Worm (Caenorhabditis elegans) whole organism, young adult: ENCODE data around the gene Y51B9A.8.

Experiments
- B0336.3 ChIP-seq: fragments of 200-800 bp; sonication (Bioruptor generic); IDR thresholded peaks from 2 replicates; pipeline ENCODE4 v1.3.6; 2022; ENCODE audit warnings: missing genetic modification characterization, missing compliant biosample characterization
- C17E4.6 ChIP-seq: fragments of 200-800 bp; sonication (Bioruptor generic); IDR thresholded peaks from 2 replicates; pipeline ENCODE4 v1.3.6; 2022; ENCODE audit warnings: missing genetic modification reagents, missing genetic modification characterization, missing compliant biosample characterization
- F23B12.7 ChIP-seq: sonication (generic microtip); optimal IDR thresholded peaks from 2 replicates; lab custom pipeline; 2017; ENCODE audit warnings: missing genetic modification characterization, mild to moderate bottlenecking, missing compliant biosample characterization, antibody characterized with exemption, moderate library complexity; ENCODE audit not compliant: insufficient read depth
- F33H1.4 ChIP-seq: fragments of 200-800 bp; sonication (Bioruptor generic); IDR thresholded peaks from 2 replicates; pipeline ENCODE4 v1.3.6; 2022; ENCODE audit warnings: missing genetic modification reagents, missing genetic modification characterization, missing compliant biosample characterization
- K11D2.4 ChIP-seq: fragments of 200-800 bp; sonication (Bioruptor generic); IDR thresholded peaks from 2 replicates; pipeline ENCODE4 v1.3.6; 2022; ENCODE audit warnings: missing genetic modification reagents, missing genetic modification characterization, missing compliant biosample characterization
- ama-1 ChIP-seq, 3 experiments: fragments of 150-350 bp in 1 of 3; sonication (generic microtip) in 2 of 3; optimal IDR thresholded peaks; 2 replicates each; lab custom pipeline; 2014 to 2018; ENCODE audit warnings: missing biosample characterization in 2 of 3, missing genetic modification characterization in 2 of 3, missing genetic modification reagents in 2 of 3
- atf-7 ChIP-seq: sonication (generic microtip); optimal IDR thresholded peaks from 2 replicates; lab custom pipeline; 2017; ENCODE audit warnings: mild to moderate bottlenecking, missing genetic modification characterization, missing compliant biosample characterization
- athp-1 ChIP-seq: sonication (generic microtip); optimal IDR thresholded peaks from 2 replicates; lab custom pipeline; 2017; ENCODE audit warnings: mild to moderate bottlenecking, missing genetic modification characterization, missing compliant biosample characterization
- attf-3 ChIP-seq: fragments of 200-800 bp; sonication (Bioruptor generic); conservative IDR thresholded peaks from 2 replicates; pipeline ENCODE4 v1.3.6; 2022; ENCODE audit warnings: missing genetic modification reagents, missing genetic modification characterization, missing compliant biosample characterization
- ceh-27 ChIP-seq: fragments of 200-800 bp; sonication (Bioruptor generic); optimal IDR thresholded peaks from 2 replicates; lab custom pipeline; 2018; ENCODE audit warnings: mild to moderate bottlenecking, missing genetic modification characterization, moderate library complexity, missing compliant biosample characterization
- ceh-40 ChIP-seq: fragments of 200-800 bp; sonication (Bioruptor generic); IDR thresholded peaks from 2 replicates; pipeline ENCODE4 v1.3.6; 2022; ENCODE audit warnings: missing genetic modification characterization, missing compliant biosample characterization
- ceh-91 ChIP-seq: fragments of 200-800 bp; sonication (Bioruptor generic); IDR thresholded peaks from 2 replicates; pipeline ENCODE4 v1.3.6; 2022; ENCODE audit warnings: missing genetic modification reagents, missing genetic modification characterization, missing compliant biosample characterization
- dpff-1 ChIP-seq: sonication (generic microtip); optimal IDR thresholded peaks from 2 replicates; lab custom pipeline; 2017; ENCODE audit warnings: mild to moderate bottlenecking, missing genetic modification characterization, missing compliant biosample characterization
- dpl-1 ChIP-seq: fragments of 150-350 bp; optimal IDR thresholded peaks from 2 replicates; lab custom pipeline; 2014; ENCODE audit warnings: missing biosample characterization, missing genetic modification reagents, missing genetic modification characterization
- egl-18 ChIP-seq: fragments of 200-800 bp; sonication (Bioruptor generic); IDR thresholded peaks from 2 replicates; pipeline ENCODE4 v1.3.6; 2022; ENCODE audit warnings: missing genetic modification reagents, missing genetic modification characterization, missing compliant biosample characterization
- egrh-3 ChIP-seq: fragments of 200-800 bp; sonication (Bioruptor generic); IDR thresholded peaks from 2 replicates; pipeline ENCODE4 v1.3.6; 2022; ENCODE audit warnings: missing genetic modification reagents, missing genetic modification characterization, missing compliant biosample characterization
- ets-4 ChIP-seq: fragments of 200-800 bp; sonication (Bioruptor generic); optimal IDR thresholded peaks from 2 replicates; lab custom pipeline; 2018; ENCODE audit warnings: mild to moderate bottlenecking, missing genetic modification characterization, missing compliant biosample characterization
- fkh-3 ChIP-seq: sonication (generic microtip); optimal IDR thresholded peaks from 2 replicates; lab custom pipeline; 2016; ENCODE audit warnings: mild to moderate bottlenecking, missing genetic modification characterization, missing compliant biosample characterization
- gei-17 ChIP-seq: fragments of 200-800 bp; sonication (Bioruptor generic); optimal IDR thresholded peaks from 2 replicates; lab custom pipeline; 2018; ENCODE audit warnings: mild to moderate bottlenecking, missing genetic modification characterization, missing compliant biosample characterization
- hrde-1 ChIP-seq: sonication (generic microtip); optimal IDR thresholded peaks from 2 replicates; lab custom pipeline; 2016; ENCODE audit warnings: missing genetic modification characterization, mild to moderate bottlenecking, missing compliant biosample characterization, moderate library complexity, missing genotype, missing genetic modification reagents, borderline replicate concordance
- hsf-1 ChIP-seq: fragments of 200-800 bp; sonication (Bioruptor generic); IDR thresholded peaks from 2 replicates; pipeline ENCODE4 v1.3.6; 2022; ENCODE audit warnings: missing genetic modification reagents, missing genetic modification characterization, missing compliant biosample characterization
- lir-1 ChIP-seq: fragments of 200-800 bp; sonication (Bioruptor generic); conservative IDR thresholded peaks from 2 replicates; pipeline ENCODE4 v1.3.6; 2022; ENCODE audit warnings: missing genetic modification reagents, missing genetic modification characterization, missing compliant biosample characterization
- lsy-27 ChIP-seq: sonication (generic microtip); optimal IDR thresholded peaks from 2 replicates; lab custom pipeline; 2017; ENCODE audit warnings: missing genetic modification characterization, mild to moderate bottlenecking, missing compliant biosample characterization, antibody characterized with exemption, missing genotype, borderline replicate concordance; ENCODE audit not compliant: insufficient read depth
- madf-10 ChIP-seq: sonication (generic microtip); optimal IDR thresholded peaks from 2 replicates; lab custom pipeline; 2016; ENCODE audit warnings: mild to moderate bottlenecking, missing genetic modification characterization, missing compliant biosample characterization
- nfya-2 ChIP-seq: fragments of 200-800 bp; sonication (Bioruptor generic); IDR thresholded peaks from 2 replicates; pipeline ENCODE4 v1.3.6; 2022; ENCODE audit warnings: missing genetic modification reagents, missing genetic modification characterization, missing compliant biosample characterization
- nhr-179 ChIP-seq: sonication (generic microtip); optimal IDR thresholded peaks from 2 replicates; lab custom pipeline; 2016; ENCODE audit warnings: mild to moderate bottlenecking, missing genetic modification characterization, missing compliant biosample characterization
- nhr-90 ChIP-seq: sonication (generic microtip); optimal IDR thresholded peaks from 2 replicates; lab custom pipeline; 2016; ENCODE audit warnings: missing genotype, mild to moderate bottlenecking, missing genetic modification characterization, missing compliant biosample characterization
- pbrm-1 ChIP-seq: fragments of 200-800 bp; sonication (Bioruptor generic); IDR thresholded peaks from 2 replicates; pipeline ENCODE4 v1.3.6; 2022; ENCODE audit warnings: missing genetic modification reagents, missing genetic modification characterization, missing compliant biosample characterization
- rpc-1 ChIP-seq, 2 experiments: fragments of 150-350 bp in 1 of 2; sonication (generic microtip) in 1 of 2; optimal IDR thresholded peaks; 2 replicates each; lab custom pipeline; 2014 to 2018; ENCODE audit warnings: missing biosample characterization in 1 of 2, missing genetic modification characterization in 1 of 2, missing genetic modification reagents in 1 of 2, missing genotype in 1 of 2
- sea-2 ChIP-seq: fragments of 200-800 bp; sonication (Bioruptor generic); IDR thresholded peaks from 2 replicates; pipeline ENCODE4 v1.3.6; 2022; ENCODE audit warnings: missing genetic modification characterization, missing compliant biosample characterization
- sptf-2 ChIP-seq: fragments of 200-800 bp; sonication (Bioruptor generic); optimal IDR thresholded peaks from 2 replicates; lab custom pipeline; 2018; ENCODE audit warnings: mild to moderate bottlenecking, missing genetic modification characterization, missing compliant biosample characterization
- tbp1 ChIP-seq: fragments of 200-800 bp; sonication (Bioruptor generic); optimal IDR thresholded peaks from 2 replicates; lab custom pipeline; 2018; ENCODE audit warnings: mild to moderate bottlenecking, missing genetic modification characterization, missing compliant biosample characterization
- ztf-18 ChIP-seq: sonication (generic microtip); optimal IDR thresholded peaks from 2 replicates; lab custom pipeline; 2016; ENCODE audit warnings: missing genotype, mild to moderate bottlenecking, missing genetic modification characterization, missing compliant biosample characterization
- ztf-22 ChIP-seq: fragments of 200-800 bp; sonication (Bioruptor generic); optimal IDR thresholded peaks from 2 replicates; lab custom pipeline; 2018; ENCODE audit warnings: mild to moderate bottlenecking, missing genetic modification characterization, moderate library complexity, missing compliant biosample characterization
- ztf-26 ChIP-seq: sonication (generic microtip); optimal IDR thresholded peaks from 2 replicates; lab custom pipeline; 2017; ENCODE audit warnings: missing genetic modification characterization, missing compliant biosample characterization
- ztf-28 ChIP-seq: fragments of 200-800 bp; sonication (Bioruptor generic); IDR thresholded peaks from 2 replicates; pipeline ENCODE4 v1.3.6; 2022; ENCODE audit warnings: missing genetic modification reagents, missing genetic modification characterization, missing compliant biosample characterization

Gene Y51B9A.8

ce11 chrII:9372991-9373390 is 25.7 kb upstream of the Y51B9A.8 start, which contains the start of gene C06C3.4:
Gene C06C3.4 (plus strand): TSS chrII:9373291.
- TF ChIP-seq C17E4.6 (GFP tag; lab: Robert Waterston, UW): no peak

ce11 chrII:9374807-9375206 is 23.8 kb upstream of the Y51B9A.8 start, which contains the start of gene C06C3.12:
Gene C06C3.12 (plus strand): TSS chrII:9375107.
- TF ChIP-seq F33H1.4 (GFP tag; lab: Robert Waterston, UW) (no peak), ets-4 (GFP tag; lab: Kevin White, UChicago) (no peak)

- TF ChIP-seq attf-3 (GFP tag; lab: Robert Waterston, UW) (no peak), egl-18 (GFP tag; lab: Robert Waterston, UW) (no peak), ztf-22 (no peak), ceh-27 (no peak), dpff-1 (no peak), athp-1 (no peak)
These were observed 21.5 kb upstream of the Y51B9A.8 start, which contains the start of gene C06C3.10 for ce11 chrII:9377158-9377557. Gene C06C3.10 (minus strand): TSS chrII:9377258.

ce11 chrII:9378174-9378573 is 20.5 kb upstream of the Y51B9A.8 start:
- TF ChIP-seq ztf-18 (tag; lab: Kevin White, UChicago) (no peak), hrde-1 (no peak), rpc-1 (optimal IDR thresholded peaks at IDR 0.05; lab: Kevin White, UChicago) (no peak), rpc-1 (tag; optimal IDR thresholded peaks at IDR 0.05; lab: Kevin White, UChicago) (no peak), ceh-40 (no peak), pbrm-1 (GFP tag; lab: Robert Waterston, UW) (no peak), egrh-3 (GFP tag; lab: Robert Waterston, UW) (no peak), athp-1 (no peak), lir-1 (GFP tag; lab: Robert Waterston, UW) (no peak), nhr-90 (tag; lab: Kevin White, UChicago) (no peak), ztf-28 (no peak), dpl-1 (GFP tag; lab: Kevin White, UChicago) (no peak)

- TF ChIP-seq nfya-2 (no peak), nhr-179 (tag; lab: Kevin White, UChicago) (no peak), sea-2 (GFP tag; lab: Robert Waterston, UW) (no peak), ama-1 (optimal IDR thresholded peaks at IDR 0.05; lab: Kevin White, UChicago) (no peak), ama-1 (GFP tag; optimal IDR thresholded peaks at IDR 0.05; lab: Kevin White, UChicago) (no peak), madf-10 (tag; lab: Kevin White, UChicago) (no peak), fkh-3 (no peak), lsy-27 (no peak), hsf-1 (GFP tag; lab: Robert Waterston, UW) (no peak), ztf-26 (tag; lab: Kevin White, UChicago) (no peak), ceh-91 (GFP tag; lab: Robert Waterston, UW) (no peak), K11D2.4 (GFP tag; lab: Robert Waterston, UW) (no peak), F23B12.7 (tag; lab: Kevin White, UChicago) (no peak), gei-17 (no peak), B0336.3 (no peak), sptf-2 (GFP tag; lab: Kevin White, UChicago) (no peak), atf-7 (no peak), tbp1 (GFP tag; lab: Kevin White, UChicago) (no peak)
These were observed 18.9 kb upstream of the Y51B9A.8 start, which contains the start of gene srh-48 for ce11 chrII:9379796-9380195. Gene srh-48 (plus strand): TSS chrII:9380096.
